Fruit fly (Drosophila melanogaster): ENCODE data around the gene CG2861.

The CG2861 gene

DNA sequence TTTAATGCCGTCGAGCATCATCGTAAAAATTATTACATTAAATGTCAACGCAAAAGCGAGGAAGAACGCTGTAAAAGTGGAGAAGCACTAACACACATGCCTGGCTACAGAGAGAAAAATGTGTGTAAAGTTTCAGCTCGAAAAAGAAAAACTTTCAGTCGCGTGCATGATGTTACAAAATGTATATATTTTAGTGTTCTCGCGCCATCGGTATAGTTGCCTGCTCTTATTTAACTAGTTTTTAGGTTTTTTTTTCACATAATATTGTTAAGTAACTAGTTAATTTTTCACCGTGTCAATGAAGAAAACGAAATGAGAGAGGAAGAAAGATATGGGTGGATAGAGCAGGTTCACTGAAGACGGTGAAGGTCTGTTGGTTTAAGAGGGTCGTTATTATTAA, 44.7 kb upstream of the CG2861 start (continued):
- TF ChIP-seq pros (GFP tag; optimal IDR thresholded peaks at IDR 0.05) (no peak), CG9437 (GFP tag; optimal IDR thresholded peaks at IDR 0.05) (no peak), CG7357 (GFP tag; IDR thresholded peaks at IDR 0.05) (no peak), pfk (GFP tag; optimal IDR thresholded peaks at IDR 0.05) (no peak), Sox102F (GFP tag; optimal IDR thresholded peaks at IDR 0.05) (peak; percentile 3), Hand (GFP tag; optimal IDR thresholded peaks at IDR 0.05) (peak; percentile 14), CG7372 (GFP tag; IDR thresholded peaks at IDR 0.05) (no peak), gce (GFP tag; IDR thresholded peaks at IDR 0.05) (no peak), CG17186 (GFP tag; optimal IDR thresholded peaks at IDR 0.05) (no peak), Usf (GFP tag; optimal IDR thresholded peaks at IDR 0.05) (no peak), CG31441 (GFP tag; IDR thresholded peaks at IDR 0.05) (no peak), Scr (GFP tag; IDR thresholded peaks at IDR 0.05; ENCODE audit: partially characterized antibody) (no peak), Med (GFP tag) (no peak), CG3995 (GFP tag; optimal IDR thresholded peaks at IDR 0.05) (no peak), CG1024 (GFP tag; IDR thresholded peaks at IDR 0.05) (no peak), CG3838 (GFP tag; optimal IDR thresholded peaks at IDR 0.05) (no peak), Oli (tag; optimal IDR thresholded peaks at IDR 0.05) (peak; percentile 34), CG11695 (GFP tag; IDR thresholded peaks at IDR 0.05) (no peak), da (GFP tag; optimal IDR thresholded peaks at IDR 0.05) (no peak), Mrtf (GFP tag; IDR thresholded peaks at IDR 0.05) (no peak), CG6654 (GFP tag; optimal IDR thresholded peaks at IDR 0.05) (no peak), CG34376 (GFP tag; optimal IDR thresholded peaks at IDR 0.05) (no peak), Ets65A (GFP tag) (peak; percentile 84), sisA (GFP tag; IDR thresholded peaks at IDR 0.05) (peak; percentile 25; the same call in 1 of the 2 replicates), ssp (GFP tag; IDR thresholded peaks at IDR 0.05) (no peak), BEAF-32 (GFP tag; optimal IDR thresholded peaks at IDR 0.05) (no peak), Drgx (GFP tag; IDR thresholded peaks at IDR 0.05) (no peak), CG33213 (GFP tag; optimal IDR thresholded peaks at IDR 0.05) (no peak), Dek (tag; optimal IDR thresholded peaks at IDR 0.05) (peak; percentile 2), CG13424 (tag; optimal IDR thresholded peaks at IDR 0.05) (peak; percentile 6), mam (GFP tag; optimal IDR thresholded peaks at IDR 0.05) (no peak), Nf-YC (tag; optimal IDR thresholded peaks at IDR 0.05) (no peak), kni (GFP tag; optimal IDR thresholded peaks at IDR 0.05) (no peak), Fer3 (tag; optimal IDR thresholded peaks at IDR 0.05) (peak; percentile 10), Doc2 (GFP tag; IDR thresholded peaks at IDR 0.05) (no peak), Dref (GFP tag; IDR thresholded peaks at IDR 0.05) (no peak), Xrp1 (GFP tag; IDR thresholded peaks at IDR 0.05) (peak; percentile 30; the same call in 1 of the 2 replicates), Bteb2 (GFP tag; optimal IDR thresholded peaks at IDR 0.05) (no peak), pb (GFP tag; optimal IDR thresholded peaks at IDR 0.05) (no peak), CG10543 (GFP tag; optimal IDR thresholded peaks at IDR 0.05) (no peak), D19A (tag; optimal IDR thresholded peaks at IDR 0.05) (no peak), Lpt (GFP tag; optimal IDR thresholded peaks at IDR 0.05) (no peak), CG10147 (GFP tag; optimal IDR thresholded peaks at IDR 0.05) (no peak), trem (tag; optimal IDR thresholded peaks at IDR 0.05) (no peak), CG8290 (GFP tag; optimal IDR thresholded peaks at IDR 0.05) (no peak), CG8290 (tag; optimal IDR thresholded peaks at IDR 0.05) (no peak), Eip74EF (GFP tag; optimal IDR thresholded peaks at IDR 0.05) (no peak), HLHmδ (GFP tag; optimal IDR thresholded peaks at IDR 0.05) (no peak), CG11247 (GFP tag; IDR thresholded peaks at IDR 0.05) (no peak), CG42726 (GFP tag; IDR thresholded peaks at IDR 0.05; ENCODE audit: partially characterized antibody) (no peak), CG10366 (GFP tag; IDR thresholded peaks at IDR 0.05) (no peak), gem (tag; optimal IDR thresholded peaks at IDR 0.05) (peak; percentile 58)
